Worm (Caenorhabditis elegans) whole organism, L4 larva: ENCODE measurements around the gene B0361.14.

Source experiments
- lsy-2 ChIP-seq, 2 experiments: fragments of 150-350 bp in 1 of 2; sonication (generic microtip) in 1 of 2; optimal IDR thresholded peaks; 2 replicates each; lab custom pipeline; 2014 to 2017; ENCODE audit warnings: missing biosample characterization in 2 of 2, missing genetic modification characterization in 2 of 2
- mep-1 ChIP-seq: fragments of 150-350 bp; sonication (generic microtip); optimal IDR thresholded peaks from 3 replicates; lab custom pipeline; 2014; ENCODE audit warnings: missing biosample characterization, missing genetic modification characterization
- nhr-28 ChIP-seq: fragments of 150-350 bp; optimal IDR thresholded peaks from 2 replicates; lab custom pipeline; 2014; ENCODE audit warnings: missing biosample characterization, missing genetic modification characterization
- skn-1 ChIP-seq: fragments of 150-350 bp; optimal IDR thresholded peaks from 2 replicates; lab custom pipeline; 2014; ENCODE audit warnings: missing biosample characterization, missing genetic modification characterization

ce11 chrIII:7285783-7286182, 13.5 kb downstream of the B0361.14 start, which contains the start of gene pho-5:
- TF ChIP-seq mep-1 (tag; lab: Kevin White, UChicago) (no peak), skn-1 (tag; lab: Kevin White, UChicago) (no peak), lsy-2 (tag; optimal IDR thresholded peaks at IDR 0.05; lab: Kevin White, UChicago) (no peak), nhr-28 (no peak)
